Worm (Caenorhabditis elegans): Measurements from ENCODE around the gene fbxa-202.

The fbxa-202 gene

ce11 chrV:6331607-6332006, 4.5 kb downstream of the fbxa-202 start, which contains the start of gene T28C12.1:
T28C12.1 (plus strand) TSS chrV:6331907.
- TF ChIP-seq ceh-82 (tag; optimal IDR thresholded peaks at IDR 0.05) = no peak
- TF ChIP-seq pha-4 (tag; optimal IDR thresholded peaks at IDR 0.05) = no peak
- TF ChIP-seq lin-39 (tag; optimal IDR thresholded peaks at IDR 0.05) = no peak
- TF ChIP-seq hmg-11 (tag; optimal IDR thresholded peaks at IDR 0.05) = no peak
- no peak for TF ChIP-seq nhr-25 (tag; optimal IDR thresholded peaks at IDR 0.05)
- no peak for TF ChIP-seq unc-62 (GFP tag; optimal IDR thresholded peaks at IDR 0.05)
- no peak for TF ChIP-seq nhr-76 (tag; optimal IDR thresholded peaks at IDR 0.05)
- TF ChIP-seq nhr-67 (tag; optimal IDR thresholded peaks at IDR 0.05) = no peak
- no peak for TF ChIP-seq mdl-1 (tag; optimal IDR thresholded peaks at IDR 0.05)
- TF ChIP-seq ceh-9 (tag; optimal IDR thresholded peaks at IDR 0.05) = no peak
- TF ChIP-seq nhr-43 (tag; optimal IDR thresholded peaks at IDR 0.05; ENCODE audit: poor library complexity, severe bottlenecking) = no peak

ce11 chrV:6335226-6335625, 8.1 kb downstream of the fbxa-202 start:
- TF ChIP-seq elt-2 (tag; optimal IDR thresholded peaks at IDR 0.05) (peak; percentile 57), nhr-43 (tag; optimal IDR thresholded peaks at IDR 0.05; ENCODE audit: poor library complexity, severe bottlenecking) (peak; percentile 35), ama-1 (optimal IDR thresholded peaks at IDR 0.05) (no peak), lin-15B (tag; optimal IDR thresholded peaks at IDR 0.05) (no peak), unc-39 (tag; optimal IDR thresholded peaks at IDR 0.05) (no peak)

ce11 chrV:6336108-6336507, 9.0 kb downstream of the fbxa-202 start, which contains the start of gene T28C12.6:
T28C12.6 (minus strand) TSS chrV:6336119.
- TF ChIP-seq zag-1 (tag; optimal IDR thresholded peaks at IDR 0.05) = no peak
- no peak for TF ChIP-seq nhr-25 (tag; optimal IDR thresholded peaks at IDR 0.05)

ce11 chrV:6341078-6341638, 14.1 kb downstream of the fbxa-202 start:
- peak; percentile 2 for TF ChIP-seq hmg-11 (tag; optimal IDR thresholded peaks at IDR 0.05)
- peak; percentile 78 for TF ChIP-seq nfya-1 (tag; optimal IDR thresholded peaks at IDR 0.05; ENCODE audit: insufficient read depth)
- no peak for TF ChIP-seq nhr-77 (tag; optimal IDR thresholded peaks at IDR 0.05)
- no peak for TF ChIP-seq tbx-2 (tag; optimal IDR thresholded peaks at IDR 0.05)
- no peak for TF ChIP-seq nhr-23 (tag; optimal IDR thresholded peaks at IDR 0.05)

ce11 chrV:6342502-6342901, 15.4 kb downstream of the fbxa-202 start:
- TF ChIP-seq nhr-12 (tag; optimal IDR thresholded peaks at IDR 0.05) (no peak), pqm-1 (tag; optimal IDR thresholded peaks at IDR 0.05) (no peak), ama-1 (optimal IDR thresholded peaks at IDR 0.05) (no peak), nfya-1 (tag; optimal IDR thresholded peaks at IDR 0.05; ENCODE audit: insufficient read depth) (peak; percentile 37), lin-39 (tag; optimal IDR thresholded peaks at IDR 0.05) (peak; percentile 40), nhr-67 (tag; optimal IDR thresholded peaks at IDR 0.05) (no peak), ceh-16 (tag; optimal IDR thresholded peaks at IDR 0.05) (no peak), ceh-9 (tag; optimal IDR thresholded peaks at IDR 0.05) (no peak)

- TF ChIP-seq nfya-1 (tag; optimal IDR thresholded peaks at IDR 0.05; ENCODE audit: insufficient read depth) (peak; percentile 13), fkh-10 (GFP tag; optimal IDR thresholded peaks at IDR 0.05) (no peak)
Measured at ce11 chrV:6344531-6345171, 17.6 kb downstream of the fbxa-202 start.

- TF ChIP-seq nfya-1 (tag; optimal IDR thresholded peaks at IDR 0.05; ENCODE audit: insufficient read depth) (peak; percentile 34), ceh-16 (tag; optimal IDR thresholded peaks at IDR 0.05) (no peak), unc-39 (tag; optimal IDR thresholded peaks at IDR 0.05) (no peak), ZK546.5 (tag; optimal IDR thresholded peaks at IDR 0.05) (no peak), lin-39 (tag; optimal IDR thresholded peaks at IDR 0.05) (peak; percentile 11)
Measured at ce11 chrV:6346043-6346618, 19.1 kb downstream of the fbxa-202 start.

- no peak for TF ChIP-seq nhr-43 (tag; optimal IDR thresholded peaks at IDR 0.05; ENCODE audit: poor library complexity, severe bottlenecking)
- no peak for TF ChIP-seq unc-62 (GFP tag; optimal IDR thresholded peaks at IDR 0.05)
- TF ChIP-seq R02D3.7 (tag; optimal IDR thresholded peaks at IDR 0.05) = no peak
- no peak for TF ChIP-seq nhr-237 (tag; optimal IDR thresholded peaks at IDR 0.05)
- no peak for TF ChIP-seq sea-2 (GFP tag; optimal IDR thresholded peaks at IDR 0.05)
- peak; percentile 90 for TF ChIP-seq elt-2 (tag; optimal IDR thresholded peaks at IDR 0.05)
- TF ChIP-seq nhr-76 (tag; optimal IDR thresholded peaks at IDR 0.05) = no peak
- TF ChIP-seq pqm-1 (tag; optimal IDR thresholded peaks at IDR 0.05) = peak; percentile 87
- no peak for TF ChIP-seq nfya-1 (tag; optimal IDR thresholded peaks at IDR 0.05; ENCODE audit: insufficient read depth)
- no peak for TF ChIP-seq daf-12 (tag; optimal IDR thresholded peaks at IDR 0.05)
- TF ChIP-seq skn-1 (tag; optimal IDR thresholded peaks at IDR 0.05) = no peak
- no peak for TF ChIP-seq tbx-2 (tag; optimal IDR thresholded peaks at IDR 0.05)
- TF ChIP-seq mdl-1 (tag; optimal IDR thresholded peaks at IDR 0.05) = no peak
- TF ChIP-seq ceh-28 (tag; optimal IDR thresholded peaks at IDR 0.05) = no peak
Measured at ce11 chrV:6346906-6347305, 19.8 kb downstream of the fbxa-202 start.
